Fruit fly (Drosophila melanogaster) whole organism, embryonic: ENCODE results near the gene CG31102.

Experiments
- Abd-B ChIP-seq: fragments of 200-800 bp; sonication (Bioruptor generic); optimal IDR thresholded peaks from 2 replicates; lab custom pipeline; 2018; ENCODE audit warnings: missing biosample characterization, mild to moderate bottlenecking, missing genetic modification characterization, moderate library complexity
- CG10543 ChIP-seq: fragments of 200-800 bp; sonication (Bioruptor generic); optimal IDR thresholded peaks from 3 replicates; lab custom pipeline; 2017; ENCODE audit warnings: missing biosample characterization, mild to moderate bottlenecking, missing genetic modification characterization, moderate library complexity
- CG10979 ChIP-seq: fragments of 200-800 bp; sonication (Bioruptor generic); optimal IDR thresholded peaks from 2 replicates; lab custom pipeline; 2018; ENCODE audit warnings: missing biosample characterization, mild to moderate bottlenecking, missing genetic modification characterization, moderate library complexity
- CG11085 ChIP-seq: fragments of 200-800 bp; sonication (Bioruptor generic); IDR thresholded peaks from 2 replicates; pipeline ENCODE4 v1.3.6; 2022; ENCODE audit warnings: missing biosample characterization, missing genetic modification characterization
- CG12391 ChIP-seq: fragments of 200-800 bp; sonication (Bioruptor generic); optimal IDR thresholded peaks from 3 replicates; lab custom pipeline; 2018; ENCODE audit warnings: missing biosample characterization, mild to moderate bottlenecking, missing genetic modification characterization, moderate library complexity
- CG15073 ChIP-seq: fragments of 200-800 bp; sonication (Bioruptor generic); optimal IDR thresholded peaks from 2 replicates; lab custom pipeline; 2016; ENCODE audit warnings: missing biosample characterization, missing genetic modification characterization
- CG1602 ChIP-seq: fragments of 200-800 bp; sonication (Bioruptor generic); optimal IDR thresholded peaks from 3 replicates; lab custom pipeline; 2016; ENCODE audit warnings: missing biosample characterization, missing genetic modification characterization
- CG1603 ChIP-seq: fragments of 200-800 bp; sonication (Bioruptor generic); optimal IDR thresholded peaks from 2 replicates; lab custom pipeline; 2019; ENCODE audit warnings: missing biosample characterization, mild to moderate bottlenecking, missing genetic modification characterization, moderate library complexity
- CG18764 ChIP-seq: fragments of 200-800 bp; sonication (Bioruptor generic); optimal IDR thresholded peaks from 3 replicates; lab custom pipeline; 2016; ENCODE audit warnings: missing biosample characterization, missing genetic modification characterization
- CG2116 ChIP-seq: fragments of 200-800 bp; sonication (Bioruptor generic); optimal IDR thresholded peaks from 3 replicates; lab custom pipeline; 2018; ENCODE audit warnings: missing biosample characterization, mild to moderate bottlenecking, missing genetic modification characterization
- CG2120 ChIP-seq: fragments of 200-800 bp; sonication (Bioruptor generic); optimal IDR thresholded peaks from 3 replicates; lab custom pipeline; 2016; ENCODE audit warnings: missing biosample characterization, missing genetic modification characterization
- CG34422 ChIP-seq: fragments of 200-800 bp; sonication (Bioruptor generic); IDR thresholded peaks from 3 replicates; pipeline ENCODE4 v1.3.6; 2022; ENCODE audit warnings: missing biosample characterization, missing genetic modification characterization
- CG3995 ChIP-seq: fragments of 200-800 bp; sonication (Bioruptor generic); optimal IDR thresholded peaks from 3 replicates; lab custom pipeline; 2016; ENCODE audit warnings: missing biosample characterization, missing genetic modification characterization
- CG6272 ChIP-seq: fragments of 200-800 bp; sonication (Bioruptor generic); IDR thresholded peaks from 2 replicates; pipeline ENCODE4 v1.3.6; 2022; ENCODE audit warnings: missing biosample characterization, missing genetic modification characterization
- CG7357 ChIP-seq: fragments of 200-800 bp; sonication (Bioruptor generic); IDR thresholded peaks from 3 replicates; pipeline ENCODE4 v1.3.6; 2022; ENCODE audit warnings: missing biosample characterization, missing genetic modification characterization
- CG7839 ChIP-seq: fragments of 200-800 bp; sonication (Bioruptor generic); optimal IDR thresholded peaks from 3 replicates; lab custom pipeline; 2018; ENCODE audit warnings: missing biosample characterization, mild to moderate bottlenecking, missing genetic modification characterization, moderate library complexity
- CG7963 ChIP-seq: fragments of 200-800 bp; sonication (Bioruptor generic); IDR thresholded peaks from 3 replicates; pipeline ENCODE4 v1.3.6; 2022; ENCODE audit warnings: missing biosample characterization, missing genetic modification characterization; ENCODE audit not compliant: partially characterized antibody
- D19A ChIP-seq: fragments of 200-800 bp; optimal IDR thresholded peaks from 3 replicates; lab custom pipeline; 2019; ENCODE audit warnings: missing biosample characterization, mild to moderate bottlenecking, missing genetic modification characterization, moderate library complexity
- Drgx ChIP-seq: fragments of 200-800 bp; sonication (Bioruptor generic); IDR thresholded peaks from 2 replicates; pipeline ENCODE4 v1.3.6; 2022; ENCODE audit warnings: missing biosample characterization, missing genetic modification characterization
- E2f1 ChIP-seq: fragments of 200-800 bp; sonication (Bioruptor generic); IDR thresholded peaks from 2 replicates; pipeline ENCODE4 v1.3.6; 2022; ENCODE audit warnings: missing biosample characterization, missing genetic modification characterization
- Eip74EF ChIP-seq, 2 experiments: fragments of 200-800 bp in 1 of 2; fragments of >200 bp in 1 of 2; sonication (Bioruptor generic) in 1 of 2; optimal IDR thresholded peaks; 2 replicates each; lab custom pipeline; 2017 to 2019; ENCODE audit warnings: missing biosample characterization in 2 of 2, missing genetic modification characterization in 2 of 2, mild to moderate bottlenecking in 1 of 2, moderate library complexity in 1 of 2
- Ets65A ChIP-seq: fragments of 200-800 bp; sonication (Bioruptor generic); peaks from one replicate; lab custom pipeline; 2016; ENCODE audit warnings: missing biosample characterization, missing genetic modification characterization
- GATAe ChIP-seq: fragments of 200-800 bp; sonication (Bioruptor generic); conservative IDR thresholded peaks from 2 replicates; pipeline ENCODE4 v1.3.6; 2022; ENCODE audit warnings: missing biosample characterization, missing genetic modification characterization
- Gsc ChIP-seq: fragments of 200-800 bp; sonication (Bioruptor generic); IDR thresholded peaks from 2 replicates; pipeline ENCODE4 v1.3.6; 2022; ENCODE audit warnings: missing biosample characterization, missing genetic modification characterization
- HLH54F ChIP-seq: fragments of 200-800 bp; sonication (Bioruptor generic); optimal IDR thresholded peaks from 3 replicates; lab custom pipeline; 2016; ENCODE audit warnings: missing biosample characterization, missing genetic modification characterization
- Lpt ChIP-seq: fragments of >200 bp; optimal IDR thresholded peaks from 2 replicates; lab custom pipeline; 2018; ENCODE audit warnings: missing biosample characterization, missing genetic modification characterization
- MTF-1 ChIP-seq: fragments of 200-800 bp; sonication (Bioruptor generic); optimal IDR thresholded peaks from 2 replicates; lab custom pipeline; 2018; ENCODE audit warnings: missing biosample characterization, mild to moderate bottlenecking, missing genetic modification characterization, borderline replicate concordance
- Meics ChIP-seq: fragments of 200-800 bp; sonication (Bioruptor generic); optimal IDR thresholded peaks from 2 replicates; lab custom pipeline; 2017; ENCODE audit warnings: missing biosample characterization, mild to moderate bottlenecking, missing genetic modification characterization
- Nf-YB ChIP-seq: fragments of 200-800 bp; sonication (Bioruptor generic); optimal IDR thresholded peaks from 3 replicates; lab custom pipeline; 2019; ENCODE audit warnings: missing biosample characterization, mild to moderate bottlenecking, missing genetic modification characterization, moderate library complexity
- Optix ChIP-seq: fragments of 200-800 bp; sonication (Bioruptor generic); IDR thresholded peaks from 3 replicates; pipeline ENCODE4 v1.3.6; 2022; ENCODE audit warnings: missing biosample characterization, missing genetic modification characterization
- Pdp1 ChIP-seq, 2 experiments: fragments of 200-800 bp; sonication (Bioruptor generic); optimal IDR thresholded peaks; 3 replicates each; lab custom pipeline; 2016; ENCODE audit warnings: missing biosample characterization in 2 of 2, missing genetic modification characterization in 2 of 2, mild to moderate bottlenecking in 1 of 2, moderate library complexity in 1 of 2
- Sox100B ChIP-seq: fragments of 200-800 bp; sonication (Bioruptor generic); optimal IDR thresholded peaks from 3 replicates; lab custom pipeline; 2018; ENCODE audit warnings: missing biosample characterization, mild to moderate bottlenecking, missing genetic modification characterization
- ci ChIP-seq: fragments of 200-800 bp; sonication (Bioruptor generic); IDR thresholded peaks from 3 replicates; pipeline ENCODE4 v1.3.6; 2022; ENCODE audit warnings: missing biosample characterization, missing genetic modification characterization
- croc ChIP-seq: fragments of 200-800 bp; sonication (Bioruptor generic); conservative IDR thresholded peaks from 3 replicates; pipeline ENCODE4 v1.3.6; 2022; ENCODE audit warnings: missing biosample characterization, missing genetic modification characterization
- exex ChIP-seq: fragments of 200-800 bp; sonication (Bioruptor generic); optimal IDR thresholded peaks from 4 replicates; lab custom pipeline; 2018; ENCODE audit warnings: missing biosample characterization, mild to moderate bottlenecking, missing genetic modification characterization, moderate library complexity
- fd3F ChIP-seq: fragments of 200-800 bp; sonication (Bioruptor generic); optimal IDR thresholded peaks from 2 replicates; lab custom pipeline; 2018; ENCODE audit warnings: missing biosample characterization, mild to moderate bottlenecking, missing genetic modification characterization, moderate library complexity
- lov ChIP-seq, 2 experiments: fragments of 200-800 bp in 1 of 2; fragments of >200 bp in 1 of 2; sonication (Bioruptor generic) in 1 of 2; IDR thresholded peaks in 1 of 2; optimal IDR thresholded peaks in 1 of 2; 2 replicates in 1 of 2; 3 replicates in 1 of 2; pipeline versions ENCODE4 v1.3.6 to Lab custom; 2017 to 2022; ENCODE audit warnings: missing biosample characterization in 1 of 2, missing genetic modification characterization in 1 of 2
- maf-S ChIP-seq: fragments of 200-800 bp; sonication (Bioruptor generic); optimal IDR thresholded peaks from 2 replicates; lab custom pipeline; 2016; ENCODE audit warnings: missing biosample characterization, missing genetic modification characterization
- mld ChIP-seq: fragments of 200-800 bp; sonication (Bioruptor generic); IDR thresholded peaks from 3 replicates; pipeline ENCODE4 v1.3.6; 2022; ENCODE audit warnings: missing biosample characterization, missing genetic modification characterization; ENCODE audit not compliant: partially characterized antibody
- pan ChIP-seq, 4 experiments: fragments of >200 bp in 3 of 4; fragments of 200-800 bp in 1 of 4; sonication (Bioruptor generic) in 1 of 4; optimal IDR thresholded peaks in 3 of 4; IDR thresholded peaks in 1 of 4; 2 replicates each; pipeline versions ENCODE4 v1.3.6 to Lab custom; 2017 to 2022; ENCODE audit warnings: missing biosample characterization in 2 of 4, missing genetic modification characterization in 2 of 4, mixed read lengths in 1 of 4
- pfk ChIP-seq: fragments of 200-800 bp; sonication (Bioruptor generic); optimal IDR thresholded peaks from 2 replicates; lab custom pipeline; 2018; ENCODE audit warnings: missing biosample characterization, mild to moderate bottlenecking, missing genetic modification characterization, moderate library complexity
- schlank ChIP-seq: fragments of 200-800 bp; sonication (Bioruptor generic); optimal IDR thresholded peaks from 2 replicates; lab custom pipeline; 2018; ENCODE audit warnings: missing biosample characterization, mild to moderate bottlenecking, missing genetic modification characterization
- shn ChIP-seq: fragments of 200-800 bp; sonication (Bioruptor generic); optimal IDR thresholded peaks from 3 replicates; lab custom pipeline; 2016; ENCODE audit warnings: missing biosample characterization, missing genetic modification characterization
- so ChIP-seq: fragments of 200-800 bp; sonication (Bioruptor generic); IDR thresholded peaks from 3 replicates; pipeline ENCODE4 v1.3.6; 2022; ENCODE audit warnings: missing biosample characterization, missing genetic modification characterization
- sqz ChIP-seq: fragments of 200-800 bp; sonication (Bioruptor generic); optimal IDR thresholded peaks from 3 replicates; lab custom pipeline; 2018; ENCODE audit warnings: missing biosample characterization, mild to moderate bottlenecking, missing genetic modification characterization
- sug ChIP-seq: fragments of 200-800 bp; optimal IDR thresholded peaks from 2 replicates; lab custom pipeline; 2019; ENCODE audit warnings: missing biosample characterization, mild to moderate bottlenecking, missing genetic modification characterization, moderate library complexity
- twi ChIP-seq: fragments of 200-800 bp; optimal IDR thresholded peaks from 2 replicates; lab custom pipeline; 2019; ENCODE audit warnings: missing biosample characterization, mild to moderate bottlenecking, missing genetic modification characterization, moderate library complexity
- wor ChIP-seq: fragments of 200-800 bp; sonication (Bioruptor generic); IDR thresholded peaks from 2 replicates; pipeline ENCODE4 v1.3.6; 2022; ENCODE audit warnings: missing biosample characterization, missing genetic modification characterization
- yki ChIP-seq: fragments of >200 bp; optimal IDR thresholded peaks from 3 replicates; lab custom pipeline; 2018

The CG31102 gene

dm6 chr3R:25295320-25296020 lies at the start of gene CG31102 (continued):
- TF ChIP-seq sug (peak; percentile 53), Nf-YB (GFP tag; lab: Kevin White, UChicago) (no peak), CG7357 (no peak), Lpt (GFP tag; lab: Kevin White, UChicago) (no peak), E2f1 (GFP tag; lab: Robert Waterston, UW) (no peak), Meics (GFP tag; lab: Kevin White, UChicago) (no peak), CG10979 (tag; lab: Kevin White, UChicago) (no peak), shn (GFP tag; lab: Kevin White, UChicago) (no peak), CG1602 (GFP tag; lab: Kevin White, UChicago) (no peak), Ets65A (GFP tag; lab: Kevin White, UChicago) (peak; percentile 58), D19A (tag; lab: Kevin White, UChicago) (no peak), GATAe (GFP tag; lab: Robert Waterston, UW) (0 out of 2 replicates have a peak, but pooled peaks have one; percentile 29), mld (no peak), wor (GFP tag; lab: Robert Waterston, UW) (no peak), CG6272 (GFP tag; lab: Robert Waterston, UW) (no peak), pan (optimal IDR thresholded peaks at IDR 0.05; lab: Kevin White, UChicago) (no peak), pan (GFP tag; optimal IDR thresholded peaks at IDR 0.05 in 1 of 2, IDR thresholded peaks at IDR 0.05 in 1 of 2) (no peak), sqz (no peak), HLH54F (GFP tag; lab: Kevin White, UChicago) (no peak), CG15073 (no peak), CG11085 (GFP tag; lab: Robert Waterston, UW) (no peak), pfk (GFP tag; lab: Kevin White, UChicago) (no peak), exex (tag; lab: Kevin White, UChicago) (peak; percentile 78), yki (no peak), Gsc (GFP tag; lab: Robert Waterston, UW) (no peak), maf-S (GFP tag; lab: Kevin White, UChicago) (no peak), ci (0 out of 3 replicates have a peak, but pooled peaks have one; percentile 39), Sox100B (no peak), so (GFP tag; lab: Robert Waterston, UW) (no peak), lov (optimal IDR thresholded peaks at IDR 0.05; lab: Kevin White, UChicago) (no peak), lov (GFP tag; IDR thresholded peaks at IDR 0.05; lab: Robert Waterston, UW) (no peak), twi (tag; lab: Kevin White, UChicago) (no peak), MTF-1 (no peak), CG1603 (no peak), CG10543 (GFP tag; lab: Kevin White, UChicago) (peak; percentile 32), Pdp1 (GFP tag; optimal IDR thresholded peaks at IDR 0.05; lab: Kevin White, UChicago) (no peak), CG12391 (tag; lab: Kevin White, UChicago) (no peak), CG3995 (GFP tag; lab: Kevin White, UChicago) (no peak), CG34422 (GFP tag; lab: Robert Waterston, UW) (0 out of 3 replicates have a peak, but pooled peaks have one; percentile 18), Drgx (GFP tag; lab: Robert Waterston, UW) (0 out of 2 replicates have a peak, but pooled peaks have one; percentile 12), CG7839 (no peak), Abd-B (GFP tag; lab: Kevin White, UChicago) (no peak), CG2116 (GFP tag; lab: Kevin White, UChicago) (no peak), croc (GFP tag; lab: Robert Waterston, UW) (no peak), fd3F (no peak), CG2120 (GFP tag; lab: Kevin White, UChicago) (no peak), Eip74EF (GFP tag; optimal IDR thresholded peaks at IDR 0.05; lab: Kevin White, UChicago) (no peak), schlank (tag; lab: Kevin White, UChicago) (no peak), CG7963 (GFP tag; lab: Robert Waterston, UW) (no peak), Optix (no peak), CG18764 (no peak)
